Fruit fly (Drosophila melanogaster) whole organism: ENCODE data around the gene CG6066.

Experiments used
- CG8478 ChIP-seq: fragments of >200 bp; optimal IDR thresholded peaks from 2 replicates; lab custom pipeline; 2018; ENCODE audit warnings: inconsistent platforms
- EcR ChIP-seq, 2 experiments: fragments of >200 bp; optimal IDR thresholded peaks; 2 replicates each; lab custom pipeline; 2017; ENCODE audit warnings: missing biosample characterization in 2 of 2, missing genetic modification characterization in 2 of 2, missing genetic modification reagents in 2 of 2
- pan ChIP-seq: fragments of >200 bp; optimal IDR thresholded peaks from 2 replicates; lab custom pipeline; 2017
- psq ChIP-seq: fragments of >200 bp; optimal IDR thresholded peaks from 2 replicates; lab custom pipeline; 2017
- usp ChIP-seq: fragments of >200 bp; optimal IDR thresholded peaks from 2 replicates; lab custom pipeline; 2017; ENCODE audit warnings: missing biosample characterization, missing genetic modification characterization, mixed read lengths

DNA sequence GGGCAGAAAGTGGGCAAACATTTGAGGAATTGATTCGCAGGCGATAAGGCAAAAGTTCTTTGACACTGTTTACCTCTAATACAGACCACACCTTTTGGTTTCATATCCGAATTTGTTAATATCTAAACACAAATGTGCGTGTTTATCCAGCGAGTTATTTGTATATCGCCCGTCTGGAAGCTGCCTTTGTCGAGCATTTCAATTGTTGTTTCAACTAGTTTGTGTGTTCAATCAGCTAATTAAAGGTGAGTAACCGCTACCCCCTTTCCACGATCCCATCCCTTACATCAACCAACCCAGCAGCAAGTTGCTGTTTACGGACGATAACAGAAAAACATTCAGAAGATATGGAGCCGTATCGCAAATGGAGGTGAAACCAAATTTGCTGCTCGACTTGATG, 14.9 kb upstream of the CG6066 start:
- no peak for TF ChIP-seq CG8478 (lab: Kevin White, UChicago)
- TF ChIP-seq psq: no peak
- TF ChIP-seq EcR (GFP tag; optimal IDR thresholded peaks at IDR 0.05; lab: Kevin White, UChicago): no peak
- TF ChIP-seq usp (GFP tag; lab: Kevin White, UChicago): no peak
- TF ChIP-seq pan: no peak
